Worm (Caenorhabditis elegans) whole organism, L4 larva: ENCODE results near the gene nhx-1.

Source experiments
- D1046.2 ChIP-seq: fragments of 200-800 bp; sonication (Bioruptor generic); IDR thresholded peaks from 2 replicates; pipeline ENCODE4 v1.3.6; 2022; ENCODE audit warnings: missing genetic modification characterization, missing compliant biosample characterization
- F44E2.7 ChIP-seq: fragments of 200-800 bp; sonication (Bioruptor generic); IDR thresholded peaks from 2 replicates; pipeline ENCODE4 v2.1.2; 2022; ENCODE audit warnings: missing genetic modification characterization, missing compliant biosample characterization
- F49E8.2 ChIP-seq: sonication (generic microtip); optimal IDR thresholded peaks from 2 replicates; lab custom pipeline; 2016; ENCODE audit warnings: missing compliant biosample characterization, mild to moderate bottlenecking, missing genetic modification characterization, borderline replicate concordance
- R02D3.7 ChIP-seq: fragments of 150-350 bp; sonication (generic microtip); optimal IDR thresholded peaks from 3 replicates; lab custom pipeline; 2014; ENCODE audit warnings: missing biosample characterization, missing genetic modification characterization
- T20F7.1 ChIP-seq: fragments of 200-800 bp; sonication (Bioruptor generic); optimal IDR thresholded peaks from 2 replicates; lab custom pipeline; 2018; ENCODE audit warnings: mild to moderate bottlenecking, missing genetic modification characterization, missing compliant biosample characterization
- T26A8.4 ChIP-seq: fragments of 200-800 bp; sonication (Bioruptor generic); IDR thresholded peaks from 2 replicates; pipeline ENCODE4 v1.3.6; 2022; ENCODE audit warnings: missing genetic modification characterization, missing compliant biosample characterization
- Y105C5A.15 ChIP-seq: fragments of 200-800 bp; sonication (Bioruptor generic); IDR thresholded peaks from 2 replicates; pipeline ENCODE4 v1.3.6; 2022; ENCODE audit warnings: missing genetic modification characterization, missing compliant biosample characterization
- aha-1 ChIP-seq: fragments of 150-350 bp; peaks from one replicate; lab custom pipeline; 2014; ENCODE audit warnings: missing biosample characterization, missing genetic modification characterization
- ces-1 ChIP-seq: fragments of 150-350 bp; sonication (generic microtip); optimal IDR thresholded peaks from 4 replicates; lab custom pipeline; 2014; ENCODE audit warnings: missing biosample characterization, missing genetic modification reagents, missing genetic modification characterization
- daf-16 ChIP-seq, 3 experiments: sonication (generic microtip); optimal IDR thresholded peaks; 2 replicates each; lab custom pipeline; 2016 to 2017; ENCODE audit warnings: missing genetic modification characterization in 3 of 3, missing genetic modification reagents in 3 of 3, mild to moderate bottlenecking in 2 of 3, missing compliant biosample characterization in 2 of 3, missing biosample characterization in 1 of 3, moderate library complexity in 1 of 3
- daf-19 ChIP-seq: fragments of 200-800 bp; sonication (Bioruptor generic); conservative IDR thresholded peaks from 2 replicates; pipeline ENCODE4 v1.3.6; 2022; ENCODE audit warnings: missing genetic modification characterization, missing compliant biosample characterization
- daf-8 ChIP-seq: fragments of 200-800 bp; sonication (Bioruptor generic); IDR thresholded peaks from 2 replicates; pipeline ENCODE4 v1.3.6; 2022; ENCODE audit warnings: missing genetic modification characterization, missing compliant biosample characterization
- dmd-8 ChIP-seq: fragments of 200-800 bp; sonication (Bioruptor generic); IDR thresholded peaks from 2 replicates; pipeline ENCODE4 v1.3.6; 2022; ENCODE audit warnings: missing genetic modification characterization, missing compliant biosample characterization
- dpl-1 ChIP-seq: fragments of 150-350 bp; optimal IDR thresholded peaks from 2 replicates; lab custom pipeline; 2014; ENCODE audit warnings: missing biosample characterization, missing genetic modification reagents, missing genetic modification characterization
- duxl-1 ChIP-seq: sonication (generic microtip); optimal IDR thresholded peaks from 2 replicates; lab custom pipeline; 2016; ENCODE audit warnings: mild to moderate bottlenecking, missing genetic modification characterization, moderate library complexity, missing compliant biosample characterization; ENCODE audit not compliant: poor library complexity
- fkh-10 ChIP-seq: fragments of 150-350 bp; optimal IDR thresholded peaks from 2 replicates; lab custom pipeline; 2014; ENCODE audit warnings: missing biosample characterization, missing genetic modification reagents, missing genetic modification characterization
- gei-8 ChIP-seq: fragments of 200-800 bp; sonication (Bioruptor generic); optimal IDR thresholded peaks from 2 replicates; lab custom pipeline; 2018; ENCODE audit warnings: mild to moderate bottlenecking, missing genetic modification characterization, missing compliant biosample characterization
- hif-1 ChIP-seq, 2 experiments: sonication (generic microtip); optimal IDR thresholded peaks; 2 replicates each; lab custom pipeline; 2016 to 2017; ENCODE audit warnings: missing compliant biosample characterization in 2 of 2, missing genetic modification characterization in 2 of 2, missing genetic modification reagents in 2 of 2, missing genotype in 2 of 2, mild to moderate bottlenecking in 1 of 2
- jun-1 ChIP-seq: fragments of 150-350 bp; optimal IDR thresholded peaks from 2 replicates; lab custom pipeline; 2014; ENCODE audit warnings: missing biosample characterization, missing genetic modification reagents, missing genetic modification characterization
- lin-1 ChIP-seq: fragments of 200-800 bp; sonication (Bioruptor generic); IDR thresholded peaks from 2 replicates; pipeline ENCODE4 v1.3.6; 2022; ENCODE audit warnings: missing genetic modification reagents, missing genetic modification characterization, missing compliant biosample characterization
- lin-13 ChIP-seq: fragments of 150-350 bp; optimal IDR thresholded peaks from 2 replicates; lab custom pipeline; 2014; ENCODE audit warnings: missing biosample characterization, missing genetic modification reagents, missing genetic modification characterization
- lir-3 ChIP-seq: sonication (generic microtip); optimal IDR thresholded peaks from 2 replicates; lab custom pipeline; 2016; ENCODE audit warnings: mild to moderate bottlenecking, missing genetic modification characterization, missing compliant biosample characterization
- mdl-1 ChIP-seq, 2 experiments: fragments of 150-350 bp in 1 of 2; sonication (generic microtip) in 1 of 2; optimal IDR thresholded peaks; 2 replicates each; lab custom pipeline; 2014 to 2017; ENCODE audit warnings: missing biosample characterization in 2 of 2, missing genetic modification characterization in 2 of 2
- mdt-29 ChIP-seq: fragments of 200-800 bp; sonication (Bioruptor generic); IDR thresholded peaks from 2 replicates; pipeline ENCODE4 v1.3.6; 2022; ENCODE audit warnings: missing genetic modification reagents, missing genetic modification characterization, missing compliant biosample characterization
- mep-1 ChIP-seq: fragments of 150-350 bp; sonication (generic microtip); optimal IDR thresholded peaks from 3 replicates; lab custom pipeline; 2014; ENCODE audit warnings: missing biosample characterization, missing genetic modification characterization
- nhr-102 ChIP-seq: sonication (generic microtip); optimal IDR thresholded peaks from 2 replicates; lab custom pipeline; 2016; ENCODE audit warnings: mild to moderate bottlenecking, missing genetic modification characterization, moderate library complexity, missing compliant biosample characterization
- nhr-11 ChIP-seq: fragments of 150-350 bp; optimal IDR thresholded peaks from 2 replicates; lab custom pipeline; 2014; ENCODE audit warnings: missing biosample characterization, missing genetic modification characterization
- nhr-111 ChIP-seq: fragments of 200-800 bp; sonication (Bioruptor generic); optimal IDR thresholded peaks from 2 replicates; lab custom pipeline; 2018; ENCODE audit warnings: mild to moderate bottlenecking, missing genetic modification characterization, missing compliant biosample characterization
- nhr-237 ChIP-seq: sonication (generic microtip); optimal IDR thresholded peaks from 2 replicates; lab custom pipeline; 2017; ENCODE audit warnings: missing biosample characterization, missing genetic modification characterization
- nhr-41 ChIP-seq: fragments of 200-800 bp; sonication (Bioruptor generic); IDR thresholded peaks from 2 replicates; pipeline ENCODE4 v1.3.6; 2022; ENCODE audit warnings: missing genetic modification reagents, missing genetic modification characterization, missing compliant biosample characterization
- nhr-42 ChIP-seq: fragments of 200-800 bp; sonication (Bioruptor generic); IDR thresholded peaks from 2 replicates; pipeline ENCODE4 v1.3.6; 2022; ENCODE audit warnings: missing genetic modification characterization, missing compliant biosample characterization
- nhr-48 ChIP-seq: sonication (generic microtip); optimal IDR thresholded peaks from 2 replicates; lab custom pipeline; 2016; ENCODE audit warnings: mild to moderate bottlenecking, missing genetic modification characterization, missing compliant biosample characterization
- nhr-6 ChIP-seq: fragments of 150-350 bp; optimal IDR thresholded peaks from 2 replicates; lab custom pipeline; 2014; ENCODE audit warnings: missing biosample characterization, missing genetic modification characterization
- nhr-76 ChIP-seq: fragments of 150-350 bp; optimal IDR thresholded peaks from 2 replicates; lab custom pipeline; 2014; ENCODE audit warnings: missing biosample characterization, missing genetic modification characterization
- nhr-77 ChIP-seq: fragments of 150-350 bp; optimal IDR thresholded peaks from 2 replicates; lab custom pipeline; 2014; ENCODE audit warnings: missing biosample characterization, missing genetic modification characterization
- php-3 ChIP-seq: fragments of 200-800 bp; sonication (Bioruptor generic); IDR thresholded peaks from 2 replicates; pipeline ENCODE4 v1.3.6; 2022; ENCODE audit warnings: missing genetic modification reagents, missing genetic modification characterization, missing compliant biosample characterization
- pqm-1 ChIP-seq: sonication (generic microtip); optimal IDR thresholded peaks from 2 replicates; lab custom pipeline; 2017; ENCODE audit warnings: missing biosample characterization, missing genetic modification characterization
- rbr-2 ChIP-seq: sonication (generic microtip); optimal IDR thresholded peaks from 2 replicates; lab custom pipeline; 2016; ENCODE audit warnings: missing genotype, missing genetic modification characterization, missing compliant biosample characterization
- saeg-2 ChIP-seq: fragments of 200-800 bp; sonication (Bioruptor generic); IDR thresholded peaks from 2 replicates; pipeline ENCODE4 v1.3.6; 2022; ENCODE audit warnings: missing genetic modification reagents, missing genetic modification characterization, missing compliant biosample characterization
- sdz-12 ChIP-seq: fragments of 200-800 bp; sonication (Bioruptor generic); optimal IDR thresholded peaks from 2 replicates; lab custom pipeline; 2018; ENCODE audit warnings: mild to moderate bottlenecking, missing genetic modification characterization, missing compliant biosample characterization
- set-16 ChIP-seq: fragments of 200-800 bp; sonication (Bioruptor generic); IDR thresholded peaks from 2 replicates; pipeline ENCODE4 v1.3.6; 2022; ENCODE audit warnings: missing genetic modification reagents, missing genetic modification characterization, missing compliant biosample characterization
- skn-1 ChIP-seq: fragments of 150-350 bp; optimal IDR thresholded peaks from 2 replicates; lab custom pipeline; 2014; ENCODE audit warnings: missing biosample characterization, missing genetic modification characterization
- snpc-1.2 ChIP-seq: fragments of 200-800 bp; sonication (Bioruptor generic); IDR thresholded peaks from 2 replicates; pipeline ENCODE4 v1.3.6; 2022; ENCODE audit warnings: missing genetic modification reagents, missing genetic modification characterization, missing compliant biosample characterization
- snpc-4 ChIP-seq: fragments of 150-350 bp; optimal IDR thresholded peaks from 2 replicates; lab custom pipeline; 2014; ENCODE audit warnings: missing biosample characterization, missing genetic modification characterization
- spr-3 ChIP-seq: fragments of 200-800 bp; sonication (Bioruptor generic); optimal IDR thresholded peaks from 2 replicates; lab custom pipeline; 2018; ENCODE audit warnings: mild to moderate bottlenecking, missing genetic modification characterization, missing compliant biosample characterization
- tag-97 ChIP-seq: fragments of 200-800 bp; sonication (Bioruptor generic); IDR thresholded peaks from 2 replicates; pipeline ENCODE4 v1.3.6; 2022; ENCODE audit warnings: missing genetic modification characterization, missing compliant biosample characterization
- unc-130 ChIP-seq: sonication (generic microtip); optimal IDR thresholded peaks from 2 replicates; lab custom pipeline; 2016; ENCODE audit warnings: missing genetic modification reagents, missing genetic modification characterization, missing compliant biosample characterization
- vab-7 ChIP-seq: fragments of 200-800 bp; sonication (Bioruptor generic); IDR thresholded peaks from 2 replicates; pipeline ENCODE4 v1.3.6; 2022; ENCODE audit warnings: missing genetic modification reagents, missing genetic modification characterization, missing compliant biosample characterization
- zfp-3 ChIP-seq: fragments of 200-800 bp; sonication (Bioruptor generic); conservative IDR thresholded peaks from 2 replicates; pipeline ENCODE4 v1.3.6; 2022; ENCODE audit warnings: missing genetic modification reagents, missing genetic modification characterization, missing compliant biosample characterization
- ztf-11 ChIP-seq: fragments of 150-350 bp; optimal IDR thresholded peaks from 2 replicates; lab custom pipeline; 2014; ENCODE audit warnings: missing biosample characterization, missing genetic modification characterization
- ztf-7 ChIP-seq: fragments of 150-350 bp; optimal IDR thresholded peaks from 2 replicates; lab custom pipeline; 2014; ENCODE audit warnings: missing biosample characterization, missing genetic modification characterization

Gene nhx-1

ce11 chrX:16024558-16024957 is 7.6 kb downstream of the nhx-1 start (continued):
- TF ChIP-seq duxl-1 (tag; lab: Kevin White, UChicago) (peak; percentile 5), hif-1 (tag; optimal IDR thresholded peaks at IDR 0.05; lab: Kevin White, UChicago) (peak; percentile 29 to 94), nhr-76 (tag; lab: Kevin White, UChicago) (no peak), saeg-2 (peak; percentile 78), lin-13 (GFP tag; lab: Kevin White, UChicago) (peak; percentile 60), ces-1 (no peak), mep-1 (peak; percentile 82), D1046.2 (GFP tag; lab: Robert Waterston, UW) (no peak), nhr-48 (peak; percentile 91), nhr-111 (GFP tag; lab: Kevin White, UChicago) (no peak), set-16 (GFP tag; lab: Robert Waterston, UW) (peak; percentile 90), R02D3.7 (tag; lab: Kevin White, UChicago) (no peak), vab-7 (no peak), spr-3 (GFP tag; lab: Kevin White, UChicago) (no peak), nhr-102 (peak; percentile 74), php-3 (GFP tag; lab: Robert Waterston, UW) (peak; percentile 73), tag-97 (GFP tag; lab: Robert Waterston, UW) (no peak), T20F7.1 (GFP tag; lab: Kevin White, UChicago) (peak; percentile 56), daf-8 (GFP tag; lab: Robert Waterston, UW) (no peak), gei-8 (GFP tag; lab: Kevin White, UChicago) (peak; percentile 69), Y105C5A.15 (GFP tag; lab: Robert Waterston, UW) (no peak), snpc-4 (tag; lab: Kevin White, UChicago) (no peak), T26A8.4 (GFP tag; lab: Robert Waterston, UW) (peak; percentile 60; the same call in 1 of the 2 replicates), nhr-11 (tag; lab: Kevin White, UChicago) (peak; percentile 91), lir-3 (tag; lab: Kevin White, UChicago) (peak; percentile 14), nhr-77 (peak; percentile 62), fkh-10 (peak; percentile 61), F49E8.2 (tag; lab: Kevin White, UChicago) (no peak), dpl-1 (GFP tag; lab: Kevin White, UChicago) (no peak), rbr-2 (tag; lab: Kevin White, UChicago) (peak; percentile 80), daf-19 (GFP tag; lab: Robert Waterston, UW) (no peak), nhr-6 (tag; lab: Kevin White, UChicago) (peak; percentile 73), jun-1 (peak; percentile 21), ztf-11 (tag; lab: Kevin White, UChicago) (no peak), nhr-42 (0 out of 2 replicates have a peak, but pooled peaks have one; percentile 44)

DNA sequence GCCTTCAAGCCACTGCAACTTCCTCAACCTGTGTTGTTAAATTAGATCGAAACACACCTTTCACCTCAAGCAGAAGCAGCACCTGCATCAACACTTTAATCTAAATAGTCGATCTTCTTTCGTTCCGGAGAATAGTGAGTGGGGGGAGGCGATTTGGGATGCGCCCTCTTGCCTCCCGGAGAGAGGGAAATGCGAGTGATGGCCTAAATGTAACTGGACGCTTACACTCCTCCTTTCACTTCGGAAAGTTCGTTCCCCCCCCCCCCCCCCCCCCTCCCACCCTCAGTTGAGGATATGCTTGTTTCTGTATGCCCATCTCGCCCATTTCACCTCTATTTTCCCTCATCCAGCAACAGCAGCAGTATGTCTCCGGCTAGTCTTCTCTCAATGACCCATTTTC is 12.1 kb downstream of the nhx-1 start:
- TF ChIP-seq aha-1 (tag; lab: Kevin White, UChicago): no peak
- TF ChIP-seq set-16 (GFP tag; lab: Robert Waterston, UW): peak; percentile 78

ce11 chrX:16030506-16030905 is 13.6 kb downstream of the nhx-1 start, which contains the start of gene mboa-1:
Gene mboa-1 (plus strand): TSS chrX:16030806.
- TF ChIP-seq daf-19 (GFP tag; lab: Robert Waterston, UW): no peak
- no peak for TF ChIP-seq pqm-1 (tag; lab: Kevin White, UChicago)
- no peak for TF ChIP-seq mdl-1 (tag; optimal IDR thresholded peaks at IDR 0.05; lab: Kevin White, UChicago)
- no peak for TF ChIP-seq hif-1 (tag; optimal IDR thresholded peaks at IDR 0.05; lab: Kevin White, UChicago)
- TF ChIP-seq mdt-29 (GFP tag; lab: Robert Waterston, UW): no peak
- TF ChIP-seq daf-16 (GFP tag; optimal IDR thresholded peaks at IDR 0.05; lab: Kevin White, UChicago): no peak
- no peak for TF ChIP-seq daf-16 (tag; optimal IDR thresholded peaks at IDR 0.05; lab: Kevin White, UChicago)
- TF ChIP-seq nhr-41 (GFP tag; lab: Robert Waterston, UW): no peak
- no peak for TF ChIP-seq nhr-237
- no peak for TF ChIP-seq dmd-8 (GFP tag; lab: Robert Waterston, UW)
- no peak for TF ChIP-seq Y105C5A.15 (GFP tag; lab: Robert Waterston, UW)
- TF ChIP-seq lin-1: no peak
- TF ChIP-seq skn-1 (tag; lab: Kevin White, UChicago): no peak
- no peak for TF ChIP-seq F44E2.7 (GFP tag; lab: Robert Waterston, UW)
- no peak for TF ChIP-seq sdz-12 (GFP tag; lab: Kevin White, UChicago)
- TF ChIP-seq unc-130: no peak
- no peak for TF ChIP-seq ztf-7 (tag; lab: Kevin White, UChicago)
- no peak for TF ChIP-seq snpc-1.2 (GFP tag; lab: Robert Waterston, UW)
- TF ChIP-seq zfp-3 (GFP tag; lab: Robert Waterston, UW): no peak
